Worm (Caenorhabditis elegans): ENCODE data around the gene F54B11.9.

DNA sequence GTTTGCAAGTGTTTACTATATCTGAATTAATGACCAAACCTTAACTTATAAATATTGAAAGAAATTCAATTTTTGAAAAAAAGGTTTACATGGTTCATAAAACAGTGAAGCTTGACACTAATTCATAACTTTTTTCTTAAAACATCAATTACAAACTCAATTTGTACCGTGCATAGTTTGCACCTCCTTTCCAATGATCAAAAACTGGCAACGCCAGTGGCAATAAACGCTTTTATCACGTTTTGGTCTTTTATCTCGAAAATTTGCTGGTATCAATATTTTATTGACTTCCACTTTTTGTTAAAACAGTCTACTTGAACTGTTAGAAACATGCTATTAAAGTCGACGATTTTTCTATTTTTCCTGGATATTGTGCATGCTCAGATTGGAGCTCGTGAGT lies 26.9 kb upstream of the F54B11.9 start, which contains the start of gene F54B11.11:
- TF ChIP-seq snpc-4 (tag; optimal IDR thresholded peaks at IDR 0.05) (no peak), ztf-11 (tag; optimal IDR thresholded peaks at IDR 0.05) (no peak), nhr-10 (tag; optimal IDR thresholded peaks at IDR 0.05) (no peak), lin-39 (tag; optimal IDR thresholded peaks at IDR 0.05) (no peak), fos-1 (tag; optimal IDR thresholded peaks at IDR 0.05) (no peak), R02D3.7 (tag; optimal IDR thresholded peaks at IDR 0.05) (no peak), nhr-77 (tag; optimal IDR thresholded peaks at IDR 0.05) (no peak)

Data from whole organism, L2 larva.